Fruit fly (Drosophila melanogaster): ENCODE data around the gene CG13771.

CG13771 gene

dm6 chr2L:6698387-6698786 is 35.0 kb upstream of the CG13771 start (continued):
- TF ChIP-seq CG1602 (GFP tag; optimal IDR thresholded peaks at IDR 0.05) (peak; percentile 35), Neu2 (GFP tag; optimal IDR thresholded peaks at IDR 0.05; ENCODE audit: borderline replicate concordance) (no peak), ATbp (GFP tag; optimal IDR thresholded peaks at IDR 0.05) (peak; percentile 13), Fer3 (tag; optimal IDR thresholded peaks at IDR 0.05) (peak; percentile 22), tio (GFP tag; optimal IDR thresholded peaks at IDR 0.05) (peak; percentile 2), Chrac-16 (GFP tag; optimal IDR thresholded peaks at IDR 0.05) (peak; percentile 17), CG34422 (GFP tag; IDR thresholded peaks at IDR 0.05) (peak; percentile 75; the same call in 1 of the 3 replicates), CG6654 (GFP tag; optimal IDR thresholded peaks at IDR 0.05) (no peak), Camta (GFP tag; optimal IDR thresholded peaks at IDR 0.05) (no peak), Asciz (GFP tag; optimal IDR thresholded peaks at IDR 0.05) (peak; percentile 30), Sox100B (GFP tag; optimal IDR thresholded peaks at IDR 0.05) (peak; percentile 23), CG7786 (GFP tag; optimal IDR thresholded peaks at IDR 0.05) (peak; percentile 31), CG2889 (GFP tag; IDR thresholded peaks at IDR 0.05) (peak; percentile 51; the same call in 1 of the 3 replicates), CG18764 (GFP tag; optimal IDR thresholded peaks at IDR 0.05) (peak; percentile 7), CG16815 (GFP tag; optimal IDR thresholded peaks at IDR 0.05) (no peak), CG7271 (tag; optimal IDR thresholded peaks at IDR 0.05) (no peak), Oli (tag; optimal IDR thresholded peaks at IDR 0.05) (peak; percentile 53), CG11093 (GFP tag; IDR thresholded peaks at IDR 0.05) (peak; percentile 57; the same call in 1 of the 3 replicates), Sox102F (GFP tag; optimal IDR thresholded peaks at IDR 0.05) (peak; percentile 59), danr (GFP tag; IDR thresholded peaks at IDR 0.05) (no peak), phol (tag; optimal IDR thresholded peaks at IDR 0.05) (peak; percentile 49), her (GFP tag; optimal IDR thresholded peaks at IDR 0.05) (no peak), NC2α (GFP tag; optimal IDR thresholded peaks at IDR 0.05) (no peak), fd3F (GFP tag; optimal IDR thresholded peaks at IDR 0.05) (peak; percentile 7), dysf (GFP tag; IDR thresholded peaks at IDR 0.05) (peak; percentile 67), ase (GFP tag; IDR thresholded peaks at IDR 0.05) (peak; percentile 59; the same call in 1 of the 3 replicates), toy (GFP tag; IDR thresholded peaks at IDR 0.05) (no peak), Tbp (GFP tag; optimal IDR thresholded peaks at IDR 0.05) (no peak), cwo (GFP tag; optimal IDR thresholded peaks at IDR 0.05) (no peak), Kr (GFP tag; optimal IDR thresholded peaks at IDR 0.05) (no peak), CG12744 (GFP tag; optimal IDR thresholded peaks at IDR 0.05) (no peak), CG17385 (GFP tag; optimal IDR thresholded peaks at IDR 0.05) (peak; percentile 8), Ptx1 (GFP tag; IDR thresholded peaks at IDR 0.05) (peak; percentile 72), CG6765 (GFP tag; optimal IDR thresholded peaks at IDR 0.05) (no peak), CrebB (tag; optimal IDR thresholded peaks at IDR 0.05) (no peak), lilli (GFP tag; optimal IDR thresholded peaks at IDR 0.05) (peak; percentile 44), bab2 (GFP tag; optimal IDR thresholded peaks at IDR 0.05) (peak; percentile 8), CG4730 (GFP tag; IDR thresholded peaks at IDR 0.05) (0 out of 2 replicates have a peak, but pooled peaks have one; percentile 42), CG8924 (tag; optimal IDR thresholded peaks at IDR 0.05) (peak; percentile 50), dmrt11E (tag; optimal IDR thresholded peaks at IDR 0.05) (peak; percentile 46), CG2199 (GFP tag; IDR thresholded peaks at IDR 0.05) (no peak), MTF-1 (GFP tag; optimal IDR thresholded peaks at IDR 0.05; ENCODE audit: borderline replicate concordance) (no peak), Poxn (GFP tag; IDR thresholded peaks at IDR 0.05) (no peak), btn (GFP tag; optimal IDR thresholded peaks at IDR 0.05) (no peak), Elba2 (GFP tag; optimal IDR thresholded peaks at IDR 0.05) (no peak), otp (GFP tag; IDR thresholded peaks at IDR 0.05) (0 out of 3 replicates have a peak, but pooled peaks have one; percentile 45), CoRest (tag; optimal IDR thresholded peaks at IDR 0.05) (peak; percentile 9), Xbp1 (GFP tag; optimal IDR thresholded peaks at IDR 0.05) (peak; percentile 50), CG3163 (GFP tag; optimal IDR thresholded peaks at IDR 0.05) (no peak), CkIIα-i1 (GFP tag; IDR thresholded peaks at IDR 0.05) (no peak), ssp (GFP tag; IDR thresholded peaks at IDR 0.05) (peak; percentile 32; the same call in 1 of the 2 replicates)
